Fruit fly (Drosophila melanogaster): ENCODE results near the gene ed.

The ed gene

dm6 chr2L:4133078-4133477 lies 101.9 kb downstream of the ed start (continued):
- TF ChIP-seq jing (GFP tag; optimal IDR thresholded peaks at IDR 0.05), result peak; percentile 16
- no peak for TF ChIP-seq salm (tag; optimal IDR thresholded peaks at IDR 0.05)
- TF ChIP-seq stwl (tag; optimal IDR thresholded peaks at IDR 0.05), result no peak
- no peak for TF ChIP-seq crp (GFP tag; optimal IDR thresholded peaks at IDR 0.05)
- no peak for TF ChIP-seq Opbp (GFP tag; IDR thresholded peaks at IDR 0.05; ENCODE audit: partially characterized antibody)
- TF ChIP-seq CG43689 (GFP tag; IDR thresholded peaks at IDR 0.05), result no peak
- TF ChIP-seq Bteb2 (GFP tag; optimal IDR thresholded peaks at IDR 0.05), result no peak
- no peak for TF ChIP-seq CG11560 (tag; IDR thresholded peaks at IDR 0.05)
- TF ChIP-seq Adf1 (GFP tag; IDR thresholded peaks at IDR 0.05), result no peak
- TF ChIP-seq Kr (GFP tag; optimal IDR thresholded peaks at IDR 0.05), result no peak
- peak; percentile 16 for TF ChIP-seq Six4 (GFP tag; optimal IDR thresholded peaks at IDR 0.05)
- peak; percentile 65 for TF ChIP-seq CG6272 (GFP tag; IDR thresholded peaks at IDR 0.05)
- peak; percentile 25 for TF ChIP-seq Hmr (GFP tag; optimal IDR thresholded peaks at IDR 0.05)
- TF ChIP-seq wor (GFP tag; IDR thresholded peaks at IDR 0.05), result 0 out of 2 replicates have a peak, but pooled peaks have one; percentile 24
- TF ChIP-seq CG18764 (GFP tag; optimal IDR thresholded peaks at IDR 0.05), result peak; percentile 31
- TF ChIP-seq CG14667 (GFP tag; IDR thresholded peaks at IDR 0.05), result peak; percentile 70
- peak; percentile 65 for TF ChIP-seq kah (GFP tag; optimal IDR thresholded peaks at IDR 0.05)
- TF ChIP-seq CG14441 (GFP tag; IDR thresholded peaks at IDR 0.05), result peak; percentile 43
- peak; percentile 37; the same call in 1 of the 2 replicates for TF ChIP-seq bowl (GFP tag; IDR thresholded peaks at IDR 0.05)
- no peak for TF ChIP-seq ham (GFP tag; IDR thresholded peaks at IDR 0.05)
- no peak for TF ChIP-seq CrebB (tag; optimal IDR thresholded peaks at IDR 0.05)
- TF ChIP-seq Hsf (GFP tag; optimal IDR thresholded peaks at IDR 0.05), result no peak
- peak; percentile 43; the same call in 1 of the 2 replicates for TF ChIP-seq HLH3B (GFP tag; IDR thresholded peaks at IDR 0.05)
- TF ChIP-seq z (GFP tag; IDR thresholded peaks at IDR 0.05), result peak; percentile 58; the same call in 1 of the 3 replicates
- TF ChIP-seq lola (GFP tag; optimal IDR thresholded peaks at IDR 0.05), result peak in 1 of 3 experiments; percentile 56
- peak; percentile 42 for TF ChIP-seq CG8359 (GFP tag; optimal IDR thresholded peaks at IDR 0.05; ENCODE audit: borderline replicate concordance)
- TF ChIP-seq CG15073 (GFP tag; optimal IDR thresholded peaks at IDR 0.05), result no peak
- no peak for TF ChIP-seq nerfin-2 (GFP tag; IDR thresholded peaks at IDR 0.05; ENCODE audit: partially characterized antibody)
- peak; percentile 77 for TF ChIP-seq CG2712 (tag; optimal IDR thresholded peaks at IDR 0.05)
- no peak for TF ChIP-seq D19B (GFP tag; optimal IDR thresholded peaks at IDR 0.05)
- TF ChIP-seq wdn (GFP tag; IDR thresholded peaks at IDR 0.05), result no peak
- TF ChIP-seq Xrp1 (GFP tag; IDR thresholded peaks at IDR 0.05), result peak; percentile 89
- TF ChIP-seq croc (GFP tag; conservative IDR thresholded peaks at IDR 0.05), result peak; percentile 56; the same call in 2 of the 3 replicates
- TF ChIP-seq zen (tag; optimal IDR thresholded peaks at IDR 0.05), result peak; percentile 7
- TF ChIP-seq CG7963 (GFP tag; IDR thresholded peaks at IDR 0.05; ENCODE audit: partially characterized antibody), result no peak
- no peak for TF ChIP-seq gsb (GFP tag; IDR thresholded peaks at IDR 0.05)
- TF ChIP-seq zfh2 (GFP tag; optimal IDR thresholded peaks at IDR 0.05), result no peak
- TF ChIP-seq CG11456 (GFP tag; IDR thresholded peaks at IDR 0.05), result no peak
- TF ChIP-seq CG34376 (GFP tag; optimal IDR thresholded peaks at IDR 0.05), result no peak
- TF ChIP-seq CG11696 (GFP tag; IDR thresholded peaks at IDR 0.05), result peak; percentile 63; the same call in 1 of the 2 replicates
- TF ChIP-seq lilli (GFP tag; optimal IDR thresholded peaks at IDR 0.05), result peak; percentile 41
- no peak for TF ChIP-seq rib (GFP tag; IDR thresholded peaks at IDR 0.05)
- TF ChIP-seq jumu (GFP tag; optimal IDR thresholded peaks at IDR 0.05), result no peak
- TF ChIP-seq Dp (GFP tag; optimal IDR thresholded peaks at IDR 0.05), result no peak
- no peak for TF ChIP-seq crol (GFP tag; IDR thresholded peaks at IDR 0.05)
- TF ChIP-seq crc (GFP tag; optimal IDR thresholded peaks at IDR 0.05), result no peak
- TF ChIP-seq cwo (GFP tag; optimal IDR thresholded peaks at IDR 0.05), result peak; percentile 44
- TF ChIP-seq Aef1 (GFP tag; IDR thresholded peaks at IDR 0.05), result 0 out of 3 replicates have a peak, but pooled peaks have one; percentile 24
- peak; percentile 46 for TF ChIP-seq Spps (tag; optimal IDR thresholded peaks at IDR 0.05)
- no peak for TF ChIP-seq chn (GFP tag; optimal IDR thresholded peaks at IDR 0.05)
- no peak for TF ChIP-seq HmgD (GFP tag; optimal IDR thresholded peaks at IDR 0.05)
